Fruit fly (Drosophila melanogaster): Measurements from ENCODE around the gene Hira.

Hira gene

dm6 chrX:7701282-7702078, 20.4 kb upstream of the Hira start (continued):
- TF ChIP-seq gcm (GFP tag; optimal IDR thresholded peaks at IDR 0.05) (peak; percentile 57), E2f2 (GFP tag; IDR thresholded peaks at IDR 0.05) (peak; percentile 57), bsh (GFP tag; optimal IDR thresholded peaks at IDR 0.05) (peak in 1 of 2 experiments; percentile 67), fu2 (GFP tag; optimal IDR thresholded peaks at IDR 0.05) (peak; percentile 15), slbo (GFP tag; IDR thresholded peaks at IDR 0.05) (peak; percentile 81), run (tag; optimal IDR thresholded peaks at IDR 0.05) (peak; percentile 32), esg (GFP tag; conservative IDR thresholded peaks at IDR 0.05) (peak; percentile 48), chm (GFP tag; IDR thresholded peaks at IDR 0.05) (0 out of 2 replicates have a peak, but pooled peaks have one; percentile 11), NFAT (GFP tag; IDR thresholded peaks at IDR 0.05) (peak; percentile 65), prd (optimal IDR thresholded peaks at IDR 0.05) (no peak), prd (GFP tag; IDR thresholded peaks at IDR 0.05) (peak; percentile 60), CG43689 (GFP tag; IDR thresholded peaks at IDR 0.05) (no peak), CG14710 (tag; optimal IDR thresholded peaks at IDR 0.05) (peak; percentile 43), CG3847 (GFP tag; IDR thresholded peaks at IDR 0.05) (peak; percentile 72), CG9215 (GFP tag; IDR thresholded peaks at IDR 0.05) (peak; percentile 68), CG7786 (GFP tag; optimal IDR thresholded peaks at IDR 0.05) (peak; percentile 49), CG17361 (GFP tag; IDR thresholded peaks at IDR 0.05) (peak; percentile 82), CG4707 (GFP tag; optimal IDR thresholded peaks at IDR 0.05) (peak; percentile 10), CG15269 (tag; optimal IDR thresholded peaks at IDR 0.05) (peak; percentile 88), ewg (GFP tag; optimal IDR thresholded peaks at IDR 0.05) (peak; percentile 44), nau (GFP tag; optimal IDR thresholded peaks at IDR 0.05) (peak; percentile 62), onecut (GFP tag; IDR thresholded peaks at IDR 0.05) (peak; percentile 32; the same call in 1 of the 2 replicates), CG7357 (GFP tag; IDR thresholded peaks at IDR 0.05) (peak; percentile 48; the same call in 2 of the 3 replicates), bab2 (GFP tag; optimal IDR thresholded peaks at IDR 0.05) (peak; percentile 4), B-H2 (GFP tag; optimal IDR thresholded peaks at IDR 0.05) (peak; percentile 79), CG7928 (GFP tag; optimal IDR thresholded peaks at IDR 0.05) (peak; percentile 16), zf30C (GFP tag; optimal IDR thresholded peaks at IDR 0.05) (no peak), TFAM (GFP tag; optimal IDR thresholded peaks at IDR 0.05) (no peak), CG1602 (GFP tag; optimal IDR thresholded peaks at IDR 0.05) (peak; percentile 42), Doc3 (GFP tag; IDR thresholded peaks at IDR 0.05; ENCODE audit: partially characterized antibody) (no peak), CG1647 (GFP tag; optimal IDR thresholded peaks at IDR 0.05) (peak; percentile 9), Sry-δ (GFP tag; optimal IDR thresholded peaks at IDR 0.05) (no peak), D19B (GFP tag; optimal IDR thresholded peaks at IDR 0.05) (peak; percentile 75), org-1 (GFP tag; optimal IDR thresholded peaks at IDR 0.05) (peak; percentile 60), zen2 (GFP tag; IDR thresholded peaks at IDR 0.05; ENCODE audit: partially characterized antibody) (no peak), ind (GFP tag; optimal IDR thresholded peaks at IDR 0.05) (peak; percentile 54), repo (GFP tag; optimal IDR thresholded peaks at IDR 0.05) (no peak), CG10565 (GFP tag; optimal IDR thresholded peaks at IDR 0.05) (no peak), yki (optimal IDR thresholded peaks at IDR 0.05) (no peak), lab (GFP tag; optimal IDR thresholded peaks at IDR 0.05) (peak; percentile 88), sc (optimal IDR thresholded peaks at IDR 0.05) (no peak), sc (GFP tag; optimal IDR thresholded peaks at IDR 0.05) (peak; percentile 7), zfh2 (GFP tag; optimal IDR thresholded peaks at IDR 0.05) (peak; percentile 47), CG12155 (GFP tag; optimal IDR thresholded peaks at IDR 0.05) (peak; percentile 47), H15 (GFP tag; IDR thresholded peaks at IDR 0.05) (0 out of 3 replicates have a peak, but pooled peaks have one; percentile 46), hkb (optimal IDR thresholded peaks at IDR 0.05) (no peak), hkb (GFP tag; IDR thresholded peaks at IDR 0.05) (peak; percentile 71), CHES-1-like (GFP tag; optimal IDR thresholded peaks at IDR 0.05) (peak; percentile 91)
